Worm (Caenorhabditis elegans) whole organism, late embryonic: ENCODE results near the gene nkb-2.

ENCODE experiments used
- ceh-19 ChIP-seq: fragments of 200-800 bp; sonication (Bioruptor generic); optimal IDR thresholded peaks from 2 replicates; lab custom pipeline; 2018; ENCODE audit warnings: mild to moderate bottlenecking, missing genetic modification characterization, missing compliant biosample characterization
- ceh-2 ChIP-seq: sonication (generic microtip); optimal IDR thresholded peaks from 2 replicates; lab custom pipeline; 2016; ENCODE audit warnings: missing genotype, missing genetic modification characterization, missing compliant biosample characterization
- lin-11 ChIP-seq: fragments of 200-800 bp; sonication (Bioruptor generic); optimal IDR thresholded peaks from 2 replicates; lab custom pipeline; 2018; ENCODE audit warnings: mild to moderate bottlenecking, missing genetic modification characterization, missing compliant biosample characterization
- madf-2 ChIP-seq: sonication (generic microtip); optimal IDR thresholded peaks from 2 replicates; lab custom pipeline; 2017; ENCODE audit warnings: missing genetic modification characterization, missing compliant biosample characterization
- sdc-2 ChIP-seq: sonication (generic microtip); optimal IDR thresholded peaks from 2 replicates; lab custom pipeline; 2016; ENCODE audit warnings: missing genotype, missing genetic modification characterization, missing compliant biosample characterization
- sox-4 ChIP-seq: sonication (generic microtip); optimal IDR thresholded peaks from 2 replicates; lab custom pipeline; 2017; ENCODE audit warnings: mild to moderate bottlenecking, missing genetic modification characterization, inconsistent platforms, missing compliant biosample characterization

- TF ChIP-seq lin-11 (tag; lab: Kevin White, UChicago), result no peak
- TF ChIP-seq sox-4, result no peak
- no peak for TF ChIP-seq madf-2 (tag; lab: Kevin White, UChicago)
- no peak for TF ChIP-seq ceh-19 (GFP tag; lab: Kevin White, UChicago)
- no peak for TF ChIP-seq sdc-2 (tag; lab: Kevin White, UChicago)
- no peak for TF ChIP-seq ceh-2 (tag; lab: Kevin White, UChicago)
These were observed 11.9 kb downstream of the nkb-2 start, which contains the start of gene R09H10.2 for ce11 chrIV:10602644-10603043.
